Worm (Caenorhabditis elegans) whole organism, young adult: ENCODE results near the gene npa-1.

Experiments used
- B0035.1 ChIP-seq: sonication (generic microtip); optimal IDR thresholded peaks from 2 replicates; lab custom pipeline; 2016; ENCODE audit warnings: missing genetic modification characterization, mild to moderate bottlenecking, missing compliant biosample characterization, missing genotype, missing genetic modification reagents
- B0261.1 ChIP-seq: sonication (generic microtip); optimal IDR thresholded peaks from 2 replicates; lab custom pipeline; 2016; ENCODE audit warnings: mild to moderate bottlenecking, missing genetic modification characterization, moderate library complexity, missing compliant biosample characterization
- D2030.7 ChIP-seq: fragments of 200-800 bp; sonication (Bioruptor generic); IDR thresholded peaks from 2 replicates; pipeline ENCODE4 v1.3.6; 2022; ENCODE audit warnings: missing genetic modification reagents, missing genetic modification characterization, missing compliant biosample characterization
- F22D6.2 ChIP-seq: sonication (generic microtip); optimal IDR thresholded peaks from 2 replicates; lab custom pipeline; 2016; ENCODE audit warnings: mild to moderate bottlenecking, missing genetic modification characterization, missing compliant biosample characterization
- F37B4.10 ChIP-seq: fragments of 200-800 bp; sonication (Bioruptor generic); IDR thresholded peaks from 2 replicates; pipeline ENCODE4 v1.3.6; 2022; ENCODE audit warnings: missing genetic modification characterization, missing compliant biosample characterization
- F39B2.1 ChIP-seq: fragments of 200-800 bp; sonication (Bioruptor generic); IDR thresholded peaks from 2 replicates; pipeline ENCODE4 v1.3.6; 2022; ENCODE audit warnings: missing genetic modification reagents, missing genetic modification characterization, missing compliant biosample characterization
- F49E8.2 ChIP-seq: sonication (generic microtip); optimal IDR thresholded peaks from 3 replicates; lab custom pipeline; 2017; ENCODE audit warnings: missing genetic modification characterization, mild to moderate bottlenecking, missing compliant biosample characterization, antibody characterized with exemption, moderate library complexity; ENCODE audit not compliant: insufficient read depth
- T26A5.8 ChIP-seq: sonication (generic microtip); optimal IDR thresholded peaks from 2 replicates; lab custom pipeline; 2016; ENCODE audit warnings: missing genetic modification characterization, missing compliant biosample characterization
- Y56A3A.18 ChIP-seq: fragments of 200-800 bp; sonication (Bioruptor generic); IDR thresholded peaks from 2 replicates; pipeline ENCODE4 v1.3.6; 2022; ENCODE audit warnings: missing genetic modification reagents, missing genetic modification characterization, missing compliant biosample characterization
- ZK185.1 ChIP-seq: sonication (generic microtip); optimal IDR thresholded peaks from 2 replicates; lab custom pipeline; 2016; ENCODE audit warnings: mild to moderate bottlenecking, missing genetic modification characterization, missing compliant biosample characterization; ENCODE audit not compliant: poor library complexity, severe bottlenecking
- athp-1 ChIP-seq: sonication (generic microtip); optimal IDR thresholded peaks from 2 replicates; lab custom pipeline; 2017; ENCODE audit warnings: mild to moderate bottlenecking, missing genetic modification characterization, missing compliant biosample characterization
- attf-5 ChIP-seq: fragments of 200-800 bp; sonication (Bioruptor generic); optimal IDR thresholded peaks from 2 replicates; lab custom pipeline; 2018; ENCODE audit warnings: mild to moderate bottlenecking, missing genetic modification characterization, missing compliant biosample characterization
- bed-2 ChIP-seq: fragments of 200-800 bp; sonication (Bioruptor generic); IDR thresholded peaks from 2 replicates; pipeline ENCODE4 v1.3.6; 2022; ENCODE audit warnings: missing genetic modification reagents, missing genetic modification characterization, missing compliant biosample characterization
- ceh-100 ChIP-seq: fragments of 200-800 bp; sonication (Bioruptor generic); IDR thresholded peaks from 2 replicates; pipeline ENCODE4 v1.3.6; 2022; ENCODE audit warnings: missing genetic modification reagents, missing genetic modification characterization, missing compliant biosample characterization
- dpl-1 ChIP-seq: fragments of 150-350 bp; optimal IDR thresholded peaks from 2 replicates; lab custom pipeline; 2014; ENCODE audit warnings: missing biosample characterization, missing genetic modification reagents, missing genetic modification characterization
- efl-1 ChIP-seq: fragments of 150-350 bp; optimal IDR thresholded peaks from 2 replicates; lab custom pipeline; 2014; ENCODE audit warnings: missing biosample characterization, missing genetic modification reagents, missing genetic modification characterization
- egl-18 ChIP-seq: fragments of 200-800 bp; sonication (Bioruptor generic); IDR thresholded peaks from 2 replicates; pipeline ENCODE4 v1.3.6; 2022; ENCODE audit warnings: missing genetic modification reagents, missing genetic modification characterization, missing compliant biosample characterization
- fkh-3 ChIP-seq: sonication (generic microtip); optimal IDR thresholded peaks from 2 replicates; lab custom pipeline; 2016; ENCODE audit warnings: mild to moderate bottlenecking, missing genetic modification characterization, missing compliant biosample characterization
- hmg-20 ChIP-seq: fragments of 200-800 bp; sonication (Bioruptor generic); IDR thresholded peaks from 2 replicates; pipeline ENCODE4 v1.3.6; 2022; ENCODE audit warnings: missing genetic modification reagents, missing genetic modification characterization, missing compliant biosample characterization
- hrde-1 ChIP-seq: sonication (generic microtip); optimal IDR thresholded peaks from 2 replicates; lab custom pipeline; 2016; ENCODE audit warnings: missing genetic modification characterization, mild to moderate bottlenecking, missing compliant biosample characterization, moderate library complexity, missing genotype, missing genetic modification reagents, borderline replicate concordance
- lag-1 ChIP-seq: fragments of 200-800 bp; sonication (Bioruptor generic); IDR thresholded peaks from 2 replicates; pipeline ENCODE4 v1.3.6; 2022; ENCODE audit warnings: missing genetic modification reagents, missing genetic modification characterization, missing compliant biosample characterization
- let-607 ChIP-seq, 2 experiments: fragments of 200-800 bp in 1 of 2; sonication (Bioruptor generic) in 1 of 2; sonication (generic microtip) in 1 of 2; optimal IDR thresholded peaks; 2 replicates each; lab custom pipeline; 2016 to 2018; ENCODE audit warnings: mild to moderate bottlenecking in 2 of 2, missing compliant biosample characterization in 2 of 2, missing genetic modification characterization in 2 of 2, moderate library complexity in 2 of 2, missing genotype in 1 of 2
- madf-10 ChIP-seq: sonication (generic microtip); optimal IDR thresholded peaks from 2 replicates; lab custom pipeline; 2016; ENCODE audit warnings: mild to moderate bottlenecking, missing genetic modification characterization, missing compliant biosample characterization
- madf-8 ChIP-seq: fragments of 200-800 bp; sonication (Bioruptor generic); conservative IDR thresholded peaks from 2 replicates; pipeline ENCODE4 v1.3.6; 2022; ENCODE audit warnings: missing genetic modification reagents, missing genetic modification characterization, missing compliant biosample characterization
- mcd-1 ChIP-seq: fragments of 200-800 bp; sonication (Bioruptor generic); IDR thresholded peaks from 2 replicates; pipeline ENCODE4 v1.3.6; 2022; ENCODE audit warnings: missing genetic modification reagents, missing genetic modification characterization, missing compliant biosample characterization
- mel-28 ChIP-seq: sonication (generic microtip); optimal IDR thresholded peaks from 2 replicates; lab custom pipeline; 2016; ENCODE audit warnings: borderline replicate concordance, mild to moderate bottlenecking, missing genetic modification characterization, missing compliant biosample characterization
- nhr-90 ChIP-seq: sonication (generic microtip); optimal IDR thresholded peaks from 2 replicates; lab custom pipeline; 2016; ENCODE audit warnings: missing genotype, mild to moderate bottlenecking, missing genetic modification characterization, missing compliant biosample characterization
- pbrm-1 ChIP-seq: fragments of 200-800 bp; sonication (Bioruptor generic); IDR thresholded peaks from 2 replicates; pipeline ENCODE4 v1.3.6; 2022; ENCODE audit warnings: missing genetic modification reagents, missing genetic modification characterization, missing compliant biosample characterization
- repo-1 ChIP-seq: sonication (generic microtip); optimal IDR thresholded peaks from 2 replicates; lab custom pipeline; 2017; ENCODE audit warnings: mild to moderate bottlenecking, missing genetic modification characterization, missing compliant biosample characterization
- rpc-1 ChIP-seq, 2 experiments: fragments of 150-350 bp in 1 of 2; sonication (generic microtip) in 1 of 2; optimal IDR thresholded peaks; 2 replicates each; lab custom pipeline; 2014 to 2018; ENCODE audit warnings: missing biosample characterization in 1 of 2, missing genetic modification characterization in 1 of 2, missing genetic modification reagents in 1 of 2, missing genotype in 1 of 2
- sdz-38 ChIP-seq: sonication (generic microtip); optimal IDR thresholded peaks from 2 replicates; lab custom pipeline; 2016; ENCODE audit warnings: missing genotype, missing genetic modification characterization, missing compliant biosample characterization
- snpc-1.1 ChIP-seq: sonication (generic microtip); optimal IDR thresholded peaks from 2 replicates; lab custom pipeline; 2017; ENCODE audit warnings: missing genetic modification characterization, mild to moderate bottlenecking, missing compliant biosample characterization, antibody characterized with exemption, moderate library complexity, missing genotype, missing genetic modification reagents; ENCODE audit not compliant: insufficient read depth
- tlf-1 ChIP-seq: fragments of 200-800 bp; sonication (Bioruptor generic); optimal IDR thresholded peaks from 2 replicates; lab custom pipeline; 2018; ENCODE audit warnings: mild to moderate bottlenecking, missing genetic modification characterization, missing compliant biosample characterization
- unc-130 ChIP-seq: sonication (generic microtip); optimal IDR thresholded peaks from 2 replicates; lab custom pipeline; 2016; ENCODE audit warnings: missing genetic modification reagents, missing genetic modification characterization, missing compliant biosample characterization
- unc-62 ChIP-seq: fragments of 150-350 bp; optimal IDR thresholded peaks from 2 replicates; lab custom pipeline; 2014; ENCODE audit warnings: missing biosample characterization, missing genetic modification reagents, missing genetic modification characterization
- zfh-2 ChIP-seq: fragments of 200-800 bp; sonication (Bioruptor generic); conservative IDR thresholded peaks from 2 replicates; pipeline ENCODE4 v1.3.6; 2022; ENCODE audit warnings: missing genetic modification reagents, missing genetic modification characterization, missing compliant biosample characterization
- ztf-18 ChIP-seq: sonication (generic microtip); optimal IDR thresholded peaks from 2 replicates; lab custom pipeline; 2016; ENCODE audit warnings: missing genotype, mild to moderate bottlenecking, missing genetic modification characterization, missing compliant biosample characterization
- ztf-25 ChIP-seq: fragments of 200-800 bp; sonication (Bioruptor generic); IDR thresholded peaks from 2 replicates; pipeline ENCODE4 v1.3.6; 2022; ENCODE audit warnings: missing genetic modification reagents, missing genetic modification characterization, missing compliant biosample characterization
- ztf-26 ChIP-seq: sonication (generic microtip); optimal IDR thresholded peaks from 2 replicates; lab custom pipeline; 2017; ENCODE audit warnings: missing genetic modification characterization, missing compliant biosample characterization
- ztf-3 ChIP-seq: fragments of 200-800 bp; sonication (Bioruptor generic); optimal IDR thresholded peaks from 2 replicates; lab custom pipeline; 2018; ENCODE audit warnings: mild to moderate bottlenecking, missing genetic modification characterization, missing compliant biosample characterization

npa-1 gene

DNA sequence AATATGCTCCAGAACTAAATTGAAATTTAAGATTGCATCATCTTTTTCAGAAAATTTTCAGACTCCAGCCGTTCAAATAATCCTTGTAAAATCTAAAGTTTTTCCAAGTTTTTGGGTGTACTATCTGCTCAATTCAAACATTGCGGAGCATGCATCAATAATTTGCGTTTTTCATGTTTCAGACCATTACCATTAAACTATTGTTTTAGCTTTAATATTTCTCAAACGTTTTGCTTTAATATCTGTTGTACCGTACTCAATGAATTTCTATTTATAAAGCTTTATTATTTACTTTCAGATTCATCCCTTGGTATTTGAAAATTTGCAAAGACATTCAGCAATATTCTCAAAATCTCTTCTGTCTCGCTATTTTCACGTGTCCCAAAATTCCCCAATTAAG, 27.7 kb downstream of the npa-1 start, which contains the start of gene odr-2:
Gene odr-2 (plus strand): TSS at position 301 of the 400 bp plus-strand sequence.
- TF ChIP-seq B0035.1 (tag; lab: Kevin White, UChicago) = no peak
- TF ChIP-seq mcd-1 (GFP tag; lab: Robert Waterston, UW) = no peak
- TF ChIP-seq tlf-1 = no peak
- TF ChIP-seq repo-1 (tag; lab: Kevin White, UChicago) = no peak
- no peak for TF ChIP-seq ZK185.1 (tag; lab: Kevin White, UChicago)
- TF ChIP-seq dpl-1 (GFP tag; lab: Kevin White, UChicago) = no peak
- TF ChIP-seq mel-28 (tag; lab: Kevin White, UChicago) = no peak
- no peak for TF ChIP-seq rpc-1 (optimal IDR thresholded peaks at IDR 0.05; lab: Kevin White, UChicago)
- TF ChIP-seq rpc-1 (tag; optimal IDR thresholded peaks at IDR 0.05; lab: Kevin White, UChicago) = no peak
- no peak for TF ChIP-seq F37B4.10 (GFP tag; lab: Robert Waterston, UW)
- TF ChIP-seq unc-130 (GFP tag; lab: Kevin White, UChicago) = no peak
- no peak for TF ChIP-seq snpc-1.1 (tag; lab: Kevin White, UChicago)
- TF ChIP-seq madf-10 (tag; lab: Kevin White, UChicago) = no peak
- TF ChIP-seq fkh-3 (tag; lab: Kevin White, UChicago) = no peak
- TF ChIP-seq efl-1 (GFP tag; lab: Kevin White, UChicago) = no peak
- no peak for TF ChIP-seq ztf-18
- no peak for TF ChIP-seq hmg-20 (GFP tag; lab: Robert Waterston, UW)

- TF ChIP-seq hmg-20 (GFP tag; lab: Robert Waterston, UW) (no peak), unc-130 (GFP tag; lab: Kevin White, UChicago) (no peak), egl-18 (GFP tag; lab: Robert Waterston, UW) (0 out of 2 replicates have a peak, but pooled peaks have one; percentile 65), F49E8.2 (no peak), zfh-2 (GFP tag; lab: Robert Waterston, UW) (peak; percentile 67; the same call in 1 of the 2 replicates)
These were observed 31.0 kb downstream of the npa-1 start for ce11 chrV:7106499-7107152.

DNA sequence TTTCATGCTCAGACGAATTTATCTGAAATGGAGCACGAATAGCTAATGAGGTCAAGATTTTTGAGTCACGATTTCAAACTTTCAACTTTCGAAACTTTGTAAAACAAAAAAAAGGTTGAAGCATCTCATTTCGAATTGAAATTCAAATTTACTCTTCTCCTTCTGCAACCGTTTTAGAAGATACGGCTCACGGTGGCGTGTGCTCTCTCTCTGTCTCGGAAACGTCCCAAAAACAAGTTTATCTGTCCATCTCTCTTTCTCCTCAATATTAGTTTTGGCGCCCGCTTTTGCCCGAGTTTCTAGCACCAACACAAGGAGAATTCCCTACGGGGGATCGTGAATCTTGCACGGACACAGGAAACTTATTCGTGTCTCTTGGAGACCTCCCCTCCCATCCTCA, 34.8 kb downstream of the npa-1 start:
- no peak for TF ChIP-seq D2030.7 (GFP tag; lab: Robert Waterston, UW)
- no peak for TF ChIP-seq hrde-1 (tag; lab: Kevin White, UChicago)
- TF ChIP-seq zfh-2 (GFP tag; lab: Robert Waterston, UW) = no peak
- TF ChIP-seq repo-1 (tag; lab: Kevin White, UChicago) = no peak
- TF ChIP-seq madf-8 (GFP tag; lab: Robert Waterston, UW) = no peak
- TF ChIP-seq nhr-90 (tag; lab: Kevin White, UChicago) = no peak
- TF ChIP-seq let-607 (tag; optimal IDR thresholded peaks at IDR 0.05; lab: Kevin White, UChicago) = no peak
- no peak for TF ChIP-seq pbrm-1 (GFP tag; lab: Robert Waterston, UW)
- TF ChIP-seq bed-2 (GFP tag; lab: Robert Waterston, UW) = no peak
- no peak for TF ChIP-seq ztf-25 (GFP tag; lab: Robert Waterston, UW)
- no peak for TF ChIP-seq F22D6.2 (tag; lab: Kevin White, UChicago)
- no peak for TF ChIP-seq Y56A3A.18
- TF ChIP-seq, all 124 proteins: peak for 0

DNA sequence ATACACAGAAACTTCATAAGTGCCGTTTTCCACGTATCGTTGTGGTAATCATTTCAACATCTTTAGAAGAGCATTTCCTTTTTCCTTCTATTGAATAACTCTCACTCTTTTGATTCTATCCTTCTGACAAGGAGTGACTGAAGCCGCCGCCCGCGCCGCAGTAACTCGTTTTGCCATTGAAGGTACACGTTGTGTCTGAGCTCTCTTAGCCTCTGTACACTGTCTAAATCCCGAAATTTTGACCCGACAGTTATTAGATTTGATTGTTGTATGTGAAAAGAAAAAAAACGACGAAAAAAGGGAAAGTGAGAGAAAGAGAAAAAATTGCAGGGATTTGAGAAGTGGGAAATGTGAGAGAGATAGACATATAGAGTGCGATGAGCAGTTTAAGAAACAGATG, 35.7 kb downstream of the npa-1 start:
- no peak for TF ChIP-seq lag-1 (GFP tag; lab: Robert Waterston, UW)
- TF ChIP-seq attf-5 = no peak
- no peak for TF ChIP-seq D2030.7 (GFP tag; lab: Robert Waterston, UW)
- TF ChIP-seq snpc-1.1 (tag; lab: Kevin White, UChicago) = no peak
- TF ChIP-seq ztf-26 (tag; lab: Kevin White, UChicago) = no peak
- TF ChIP-seq mcd-1 (GFP tag; lab: Robert Waterston, UW) = no peak
- TF ChIP-seq T26A5.8 = no peak
- TF ChIP-seq sdz-38 (tag; lab: Kevin White, UChicago) = no peak
- TF ChIP-seq ceh-100 (GFP tag; lab: Robert Waterston, UW) = no peak
- no peak for TF ChIP-seq zfh-2 (GFP tag; lab: Robert Waterston, UW)
- no peak for TF ChIP-seq hrde-1 (tag; lab: Kevin White, UChicago)
- no peak for TF ChIP-seq unc-62
- TF ChIP-seq F49E8.2 = no peak
- TF ChIP-seq F39B2.1 (GFP tag; lab: Robert Waterston, UW) = no peak
- no peak for TF ChIP-seq ztf-3 (GFP tag; lab: Kevin White, UChicago)
- no peak for TF ChIP-seq B0261.1
- no peak for TF ChIP-seq B0035.1 (tag; lab: Kevin White, UChicago)
- TF ChIP-seq athp-1 (tag; lab: Kevin White, UChicago) = no peak
